Worm (Caenorhabditis elegans): ENCODE results near the gene F54D5.23.

F54D5.23 gene

DNA sequence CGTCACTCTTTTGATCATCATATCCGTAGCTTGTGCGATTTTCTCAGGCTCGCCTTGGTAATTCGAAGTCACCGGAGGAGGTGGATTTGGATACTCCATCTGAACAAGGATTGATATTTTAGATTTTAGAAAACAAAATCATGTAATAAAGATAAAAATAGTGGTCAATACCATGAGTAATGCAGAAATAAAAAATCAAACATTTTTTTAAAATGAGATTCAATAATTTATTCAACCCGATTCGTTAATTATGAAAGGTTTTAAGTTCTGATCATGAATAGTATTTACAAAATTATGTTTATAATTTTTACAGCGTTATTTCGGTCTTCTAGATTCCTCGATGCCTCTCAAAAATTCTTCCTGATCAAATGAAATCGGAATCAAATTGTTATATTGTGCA, 35.4 kb downstream of the F54D5.23 start, which contains the start of gene mdt-8:
TSS of gene mdt-8 (minus strand) at position 101 of the 400 bp plus-strand sequence.
- TF ChIP-seq hlh-13 (GFP tag; optimal IDR thresholded peaks at IDR 0.05) (no peak), che-1 (tag; optimal IDR thresholded peaks at IDR 0.05) (no peak), ceh-19 (GFP tag; optimal IDR thresholded peaks at IDR 0.05) (no peak)

ce11 chrII:11526954-11527353, 42.1 kb downstream of the F54D5.23 start, which contains the start of gene age-1:
Gene age-1 (minus strand): TSS chrII:11527054.
- no peak for TF ChIP-seq ceh-9 (tag; optimal IDR thresholded peaks at IDR 0.05)
- TF ChIP-seq che-1 (tag; optimal IDR thresholded peaks at IDR 0.05), result no peak
- no peak for TF ChIP-seq pha-4 (tag; optimal IDR thresholded peaks at IDR 0.05)
- TF ChIP-seq ceh-18 (tag; optimal IDR thresholded peaks at IDR 0.05), result no peak
- no peak for TF ChIP-seq T23F11.4 (GFP tag; optimal IDR thresholded peaks at IDR 0.05)
- TF ChIP-seq tbx-2 (tag; optimal IDR thresholded peaks at IDR 0.05), result no peak
- TF ChIP-seq hlh-30 (tag; optimal IDR thresholded peaks at IDR 0.05; ENCODE audit: insufficient read depth), result no peak

DNA sequence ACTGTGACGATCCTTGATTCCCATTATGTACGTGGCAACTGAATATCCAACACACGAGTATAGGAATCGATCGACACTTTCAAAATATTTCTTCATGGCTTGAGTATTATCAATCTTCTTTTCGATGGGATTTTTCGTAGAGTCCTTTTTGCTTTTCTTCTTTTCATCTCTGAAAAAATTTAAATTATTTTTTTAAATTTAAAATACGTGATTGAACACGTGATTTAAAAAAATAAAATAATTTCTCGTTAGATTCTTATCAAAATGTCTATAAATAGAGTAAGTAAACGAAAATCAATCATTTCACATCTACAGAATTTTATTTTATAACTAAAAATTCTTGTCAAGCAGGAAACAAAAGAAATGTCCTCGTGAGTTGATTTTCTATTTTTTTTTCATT, 47.8 kb downstream of the F54D5.23 start, which contains the start of gene Y62F5A.10:
TSS of gene Y62F5A.10 (plus strand) at position 301 of the 400 bp plus-strand sequence.
- TF ChIP-seq unc-42 (tag; optimal IDR thresholded peaks at IDR 0.05), result no peak
- no peak for TF ChIP-seq ztf-16 (tag; optimal IDR thresholded peaks at IDR 0.05)
- TF ChIP-seq ceh-34 (tag; optimal IDR thresholded peaks at IDR 0.05), result no peak
- TF ChIP-seq hlh-6 (tag; optimal IDR thresholded peaks at IDR 0.05), result no peak

Data from whole organism, late embryonic.